Worm (Caenorhabditis elegans): Measurements from ENCODE around the gene iff-2.

ce11 chrII:8515521-8515920 is 45.6 kb downstream of the iff-2 start:
- TF ChIP-seq snpc-4 (tag; optimal IDR thresholded peaks at IDR 0.05) (no peak), mep-1 (tag; optimal IDR thresholded peaks at IDR 0.05) (no peak), lin-32 (GFP tag; optimal IDR thresholded peaks at IDR 0.05) (no peak), nhr-237 (tag; optimal IDR thresholded peaks at IDR 0.05) (no peak), nhr-76 (tag; optimal IDR thresholded peaks at IDR 0.05) (no peak), drap-1 (GFP tag; optimal IDR thresholded peaks at IDR 0.05) (no peak), ceh-83 (GFP tag; optimal IDR thresholded peaks at IDR 0.05) (no peak), mls-2 (tag; optimal IDR thresholded peaks at IDR 0.05) (no peak), elt-1 (tag; optimal IDR thresholded peaks at IDR 0.05; ENCODE audit: borderline replicate concordance, insufficient read depth) (no peak), elt-3 (tag; optimal IDR thresholded peaks at IDR 0.05) (no peak)

Data from whole organism, mixed stage, embryonic.